Worm (Caenorhabditis elegans): ENCODE measurements around the gene fcho-1.

fcho-1 gene

ce11 chrII:1343748-1344147, 33.4 kb downstream of the fcho-1 start:
- TF ChIP-seq nhr-11 (tag; optimal IDR thresholded peaks at IDR 0.05) (no peak), nhr-21 (tag; optimal IDR thresholded peaks at IDR 0.05) (no peak), nhr-129 (tag; optimal IDR thresholded peaks at IDR 0.05) (no peak), elt-1 (tag; optimal IDR thresholded peaks at IDR 0.05) (no peak), ceh-16 (tag; optimal IDR thresholded peaks at IDR 0.05) (no peak), F13H6.1 (tag; optimal IDR thresholded peaks at IDR 0.05) (no peak), unc-55 (GFP tag; optimal IDR thresholded peaks at IDR 0.05) (peak; percentile 2), mdl-1 (tag; optimal IDR thresholded peaks at IDR 0.05) (no peak), lsy-2 (tag; optimal IDR thresholded peaks at IDR 0.05) (peak in 1 of 2 experiments; percentile 17), nhr-77 (tag; optimal IDR thresholded peaks at IDR 0.05) (no peak)

ce11 chrII:1344524-1345119, 34.3 kb downstream of the fcho-1 start:
- TF ChIP-seq skn-1 (tag; optimal IDR thresholded peaks at IDR 0.05) (no peak), sma-9 (GFP tag; optimal IDR thresholded peaks at IDR 0.05) (peak; percentile 48), sma-9 (tag; optimal IDR thresholded peaks at IDR 0.05) (no peak), unc-55 (GFP tag; optimal IDR thresholded peaks at IDR 0.05) (peak; percentile 72), mab-5 (tag; optimal IDR thresholded peaks at IDR 0.05) (peak; percentile 78), ztf-4 (tag; optimal IDR thresholded peaks at IDR 0.05) (no peak), elt-1 (tag; optimal IDR thresholded peaks at IDR 0.05) (no peak), nhr-25 (tag; optimal IDR thresholded peaks at IDR 0.05) (no peak), F13H6.1 (tag; optimal IDR thresholded peaks at IDR 0.05) (peak; percentile 28), ceh-16 (tag; optimal IDR thresholded peaks at IDR 0.05) (no peak), fos-1 (tag; optimal IDR thresholded peaks at IDR 0.05) (no peak), dmd-4 (tag; optimal IDR thresholded peaks at IDR 0.05) (no peak), sem-4 (tag; optimal IDR thresholded peaks at IDR 0.05) (peak; percentile 4), ztf-11 (tag; optimal IDR thresholded peaks at IDR 0.05) (no peak), lsy-2 (tag; optimal IDR thresholded peaks at IDR 0.05) (peak in 1 of 2 experiments; percentile 37)

- TF ChIP-seq fos-1 (tag; optimal IDR thresholded peaks at IDR 0.05) = peak; percentile 32
- no peak for TF ChIP-seq mbf-1 (tag; optimal IDR thresholded peaks at IDR 0.05)
Measured at ce11 chrII:1355480-1355879, 45.2 kb downstream of the fcho-1 start, which contains the start of gene C13A10.1. Gene C13A10.1, minus strand, starts transcription at chrII:1355649.

- TF ChIP-seq ceh-16 (tag; optimal IDR thresholded peaks at IDR 0.05) (no peak), snpc-4 (tag; optimal IDR thresholded peaks at IDR 0.05) (no peak), lin-39 (tag; optimal IDR thresholded peaks at IDR 0.05) (no peak), mab-5 (tag; optimal IDR thresholded peaks at IDR 0.05) (no peak), aly-2 (tag; optimal IDR thresholded peaks at IDR 0.05) (no peak), R02D3.7 (tag; optimal IDR thresholded peaks at IDR 0.05) (no peak), unc-39 (tag; optimal IDR thresholded peaks at IDR 0.05) (no peak), fos-1 (tag; optimal IDR thresholded peaks at IDR 0.05) (no peak), ztf-1 (GFP tag; conservative IDR thresholded peaks at IDR 0.05) (no peak), dmd-4 (tag; optimal IDR thresholded peaks at IDR 0.05) (no peak), C34F6.9 (tag; optimal IDR thresholded peaks at IDR 0.05) (no peak)
Measured at ce11 chrII:1357262-1357661, 46.9 kb downstream of the fcho-1 start.

ce11 chrII:1357905-1358304, 47.6 kb downstream of the fcho-1 start, which contains the start of gene C13A10.2:
Gene C13A10.2, minus strand, starts transcription at chrII:1358005.
- no peak for TF ChIP-seq mab-5 (tag; optimal IDR thresholded peaks at IDR 0.05)
- no peak for TF ChIP-seq sem-4 (tag; optimal IDR thresholded peaks at IDR 0.05)
- no peak for TF ChIP-seq ZK546.5 (tag; optimal IDR thresholded peaks at IDR 0.05)

ce11 chrII:1360257-1360656, 49.9 kb downstream of the fcho-1 start:
- TF ChIP-seq lsy-2 (tag; optimal IDR thresholded peaks at IDR 0.05) (peak in 1 of 2 experiments; percentile 11), unc-39 (tag; optimal IDR thresholded peaks at IDR 0.05) (no peak), unc-55 (GFP tag; optimal IDR thresholded peaks at IDR 0.05) (peak; percentile 27)

ce11 chrII:1362423-1362822, 52.1 kb downstream of the fcho-1 start:
- TF ChIP-seq ceh-16 (tag; optimal IDR thresholded peaks at IDR 0.05) (no peak), elt-1 (tag; optimal IDR thresholded peaks at IDR 0.05) (no peak), nhr-237 (tag; optimal IDR thresholded peaks at IDR 0.05) (no peak), unc-39 (tag; optimal IDR thresholded peaks at IDR 0.05) (no peak), lin-39 (tag; optimal IDR thresholded peaks at IDR 0.05) (no peak), C34F6.9 (tag; optimal IDR thresholded peaks at IDR 0.05) (no peak), peb-1 (tag; optimal IDR thresholded peaks at IDR 0.05) (no peak), nhr-23 (tag; optimal IDR thresholded peaks at IDR 0.05) (no peak), nhr-11 (tag; optimal IDR thresholded peaks at IDR 0.05) (no peak), nhr-25 (tag; optimal IDR thresholded peaks at IDR 0.05) (no peak), ztf-4 (tag; optimal IDR thresholded peaks at IDR 0.05) (no peak), blmp-1 (tag; optimal IDR thresholded peaks at IDR 0.05; ENCODE audit: insufficient read depth) (no peak), lin-13 (GFP tag; optimal IDR thresholded peaks at IDR 0.05) (no peak), nhr-77 (tag; optimal IDR thresholded peaks at IDR 0.05) (no peak), sma-3 (GFP tag; optimal IDR thresholded peaks at IDR 0.05) (no peak)

All from whole organism, L2 larva.